Fruit fly (Drosophila melanogaster) whole organism, wandering third instar larva: ENCODE data around the gene CheA86a.

Experiments
- CG32264 ChIP-seq: fragments of 200-800 bp; sonication (Bioruptor generic); optimal IDR thresholded peaks from 2 replicates; lab custom pipeline; 2016; ENCODE audit warnings: missing biosample characterization, missing genetic modification characterization
- Myc ChIP-seq: fragments of >200 bp; optimal IDR thresholded peaks from 2 replicates; lab custom pipeline; 2017
- h ChIP-seq: fragments of 200-800 bp; sonication (Bioruptor generic); optimal IDR thresholded peaks from 3 replicates; lab custom pipeline; 2016; ENCODE audit warnings: missing biosample characterization, mild to moderate bottlenecking, missing genetic modification characterization
- pan ChIP-seq: fragments of >200 bp; optimal IDR thresholded peaks from 2 replicates; lab custom pipeline; 2017
- psq ChIP-seq: fragments of 200-800 bp; sonication (Bioruptor generic); optimal IDR thresholded peaks from 3 replicates; lab custom pipeline; 2017; ENCODE audit warnings: missing biosample characterization, mild to moderate bottlenecking, missing genetic modification characterization, moderate library complexity
- rgr ChIP-seq: fragments of 200-800 bp; sonication (Bioruptor generic); optimal IDR thresholded peaks from 3 replicates; lab custom pipeline; 2016; ENCODE audit warnings: missing biosample characterization, mild to moderate bottlenecking, missing genetic modification characterization
- usp ChIP-seq: fragments of >200 bp; optimal IDR thresholded peaks from 2 replicates; lab custom pipeline; 2017; ENCODE audit warnings: missing biosample characterization, missing genetic modification characterization

DNA sequence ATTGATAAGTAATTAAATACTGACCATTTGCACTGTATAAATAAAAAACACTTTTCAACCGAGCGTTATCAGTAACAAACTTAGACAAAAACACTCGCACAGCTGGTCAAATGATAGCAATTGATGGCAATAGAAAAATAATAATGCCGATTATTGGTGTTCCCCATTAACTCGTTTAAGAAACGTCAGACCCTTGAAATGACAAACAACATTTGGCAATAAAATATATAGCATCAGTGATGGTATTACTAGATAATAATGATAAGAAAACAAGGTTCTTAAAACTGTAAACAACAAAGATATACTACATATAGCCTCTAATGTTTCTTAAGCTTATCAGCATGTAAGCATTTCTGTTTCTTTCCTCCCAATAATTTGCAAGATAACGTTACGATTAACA, 18.7 kb downstream of the CheA86a start:
- TF ChIP-seq h (GFP tag; lab: Kevin White, UChicago) (no peak), pan (no peak), rgr (GFP tag; lab: Kevin White, UChicago) (no peak), Myc (lab: Kevin White, UChicago) (no peak), CG32264 (GFP tag; lab: Kevin White, UChicago) (no peak), usp (no peak), psq (no peak)
